Fruit fly (Drosophila melanogaster) whole organism, prepupa: ENCODE data around the gene CG5214.

Source experiments
- Blimp-1 ChIP-seq: fragments of 200-800 bp; sonication (Bioruptor generic); optimal IDR thresholded peaks from 3 replicates; lab custom pipeline; 2017; ENCODE audit warnings: missing biosample characterization, missing genetic modification characterization, mild to moderate bottlenecking, moderate library complexity, missing genetic modification reagents
- CG10631 ChIP-seq: fragments of 200-800 bp; sonication (Bioruptor generic); optimal IDR thresholded peaks from 2 replicates; lab custom pipeline; 2016; ENCODE audit warnings: missing biosample characterization, missing genetic modification characterization
- CG11294 ChIP-seq: fragments of 200-800 bp; sonication (Bioruptor generic); IDR thresholded peaks from 2 replicates; pipeline ENCODE4 v1.3.6; 2022; ENCODE audit warnings: missing biosample characterization, missing genetic modification characterization
- CG11762 ChIP-seq: fragments of 200-800 bp; sonication (Bioruptor generic); optimal IDR thresholded peaks from 3 replicates; lab custom pipeline; 2016; ENCODE audit warnings: missing biosample characterization, missing genetic modification characterization; ENCODE audit not compliant: insufficient read depth
- CG11902 ChIP-seq: fragments of 200-800 bp; sonication (Bioruptor generic); optimal IDR thresholded peaks from 3 replicates; lab custom pipeline; 2016; ENCODE audit warnings: missing biosample characterization, missing genetic modification characterization
- CG1621 ChIP-seq: fragments of 200-800 bp; sonication (Bioruptor generic); optimal IDR thresholded peaks from 3 replicates; lab custom pipeline; 2018; ENCODE audit warnings: missing biosample characterization, mild to moderate bottlenecking, missing genetic modification characterization
- CG3032 ChIP-seq: fragments of 200-800 bp; optimal IDR thresholded peaks from 2 replicates; lab custom pipeline; 2019; ENCODE audit warnings: missing biosample characterization, mild to moderate bottlenecking, missing genetic modification characterization, moderate library complexity
- CG32006 ChIP-seq: fragments of 200-800 bp; sonication (Bioruptor generic); optimal IDR thresholded peaks from 3 replicates; lab custom pipeline; 2017; ENCODE audit warnings: missing biosample characterization, mild to moderate bottlenecking, missing genetic modification characterization
- CG34406 ChIP-seq: fragments of 200-800 bp; sonication (Bioruptor generic); optimal IDR thresholded peaks from 3 replicates; lab custom pipeline; 2016; ENCODE audit warnings: missing biosample characterization, missing genetic modification characterization
- CG3919 ChIP-seq: fragments of 200-800 bp; sonication (Bioruptor generic); optimal IDR thresholded peaks from 3 replicates; lab custom pipeline; 2016; ENCODE audit warnings: missing biosample characterization, missing genetic modification characterization
- CG4318 ChIP-seq: fragments of 200-800 bp; sonication (Bioruptor generic); optimal IDR thresholded peaks from 3 replicates; lab custom pipeline; 2017; ENCODE audit warnings: missing biosample characterization, mild to moderate bottlenecking, missing genetic modification characterization
- CG6163 ChIP-seq: fragments of 200-800 bp; sonication (Bioruptor generic); IDR thresholded peaks from 3 replicates; pipeline ENCODE4 v1.3.6; 2022; ENCODE audit warnings: missing biosample characterization, missing genetic modification characterization
- CG6276 ChIP-seq: fragments of 200-800 bp; sonication (Bioruptor generic); optimal IDR thresholded peaks from 2 replicates; lab custom pipeline; 2017; ENCODE audit warnings: missing biosample characterization, mild to moderate bottlenecking, missing genetic modification characterization
- CG6792 ChIP-seq: fragments of 200-800 bp; sonication (Bioruptor generic); optimal IDR thresholded peaks from 3 replicates; lab custom pipeline; 2016; ENCODE audit warnings: missing biosample characterization, missing genetic modification characterization
- CG6854 ChIP-seq: fragments of 200-800 bp; sonication (Bioruptor generic); optimal IDR thresholded peaks from 2 replicates; lab custom pipeline; 2017; ENCODE audit warnings: missing biosample characterization, mild to moderate bottlenecking, missing genetic modification characterization
- CG7368 ChIP-seq: fragments of 200-800 bp; sonication (Bioruptor generic); optimal IDR thresholded peaks from 3 replicates; lab custom pipeline; 2016; ENCODE audit warnings: missing biosample characterization, missing genetic modification characterization
- CG8319 ChIP-seq: fragments of 200-800 bp; sonication (Bioruptor generic); optimal IDR thresholded peaks from 3 replicates; lab custom pipeline; 2016; ENCODE audit warnings: missing biosample characterization, missing genetic modification characterization
- CG9139 ChIP-seq: fragments of 200-800 bp; sonication (Bioruptor generic); optimal IDR thresholded peaks from 3 replicates; lab custom pipeline; 2017; ENCODE audit warnings: missing biosample characterization, mild to moderate bottlenecking, missing genetic modification characterization
- Eip75B ChIP-seq: fragments of 200-800 bp; sonication (Bioruptor generic); optimal IDR thresholded peaks from 3 replicates; lab custom pipeline; 2016; ENCODE audit warnings: missing biosample characterization, missing genetic modification characterization
- Eip78C ChIP-seq: fragments of 200-800 bp; sonication (Bioruptor generic); peaks from one replicate; lab custom pipeline; 2016; ENCODE audit warnings: missing biosample characterization, missing genetic modification characterization
- Ets21C ChIP-seq: fragments of 200-800 bp; sonication (Bioruptor generic); optimal IDR thresholded peaks from 3 replicates; lab custom pipeline; 2016; ENCODE audit warnings: missing biosample characterization, missing genetic modification characterization
- Ets96B ChIP-seq: fragments of 200-800 bp; optimal IDR thresholded peaks from 2 replicates; lab custom pipeline; 2019; ENCODE audit warnings: missing biosample characterization, mild to moderate bottlenecking, missing genetic modification characterization, moderate library complexity
- Gug ChIP-seq: fragments of 200-800 bp; sonication (Bioruptor generic); IDR thresholded peaks from 2 replicates; pipeline ENCODE4 v1.3.6; 2022; ENCODE audit warnings: missing biosample characterization, missing genetic modification characterization
- Hr38 ChIP-seq: sonication (Bioruptor generic); optimal IDR thresholded peaks from 2 replicates; lab custom pipeline; 2016; ENCODE audit warnings: missing biosample characterization, missing genetic modification characterization
- Hr39 ChIP-seq: fragments of 200-800 bp; sonication (Bioruptor generic); optimal IDR thresholded peaks from 2 replicates; lab custom pipeline; 2016; ENCODE audit warnings: missing biosample characterization, missing genetic modification characterization
- Hr4 ChIP-seq: fragments of 200-800 bp; sonication (Bioruptor generic); optimal IDR thresholded peaks from 3 replicates; lab custom pipeline; 2016; ENCODE audit warnings: missing biosample characterization, missing genetic modification characterization
- Lpt ChIP-seq: fragments of 200-800 bp; sonication (Bioruptor generic); optimal IDR thresholded peaks from 3 replicates; lab custom pipeline; 2016; ENCODE audit warnings: missing biosample characterization, missing genetic modification characterization
- Met ChIP-seq: fragments of 200-800 bp; sonication (Bioruptor generic); optimal IDR thresholded peaks from 3 replicates; lab custom pipeline; 2016; ENCODE audit warnings: missing biosample characterization, missing genetic modification characterization
- OdsH ChIP-seq: fragments of 200-800 bp; sonication (Bioruptor generic); optimal IDR thresholded peaks from 3 replicates; lab custom pipeline; 2016; ENCODE audit warnings: missing biosample characterization, missing genetic modification characterization
- Smox ChIP-seq: fragments of 200-800 bp; sonication (Bioruptor generic); optimal IDR thresholded peaks from 3 replicates; lab custom pipeline; 2016; ENCODE audit warnings: missing biosample characterization, missing genetic modification characterization
- Sox14 ChIP-seq: fragments of 200-800 bp; sonication (Bioruptor generic); optimal IDR thresholded peaks from 3 replicates; lab custom pipeline; 2016; ENCODE audit warnings: missing biosample characterization, missing genetic modification characterization
- Sox15 ChIP-seq: fragments of 200-800 bp; sonication (Bioruptor generic); optimal IDR thresholded peaks from 3 replicates; lab custom pipeline; 2016; ENCODE audit warnings: missing biosample characterization, missing genetic modification characterization
- achi ChIP-seq: fragments of 200-800 bp; sonication (Bioruptor generic); optimal IDR thresholded peaks from 3 replicates; lab custom pipeline; 2016; ENCODE audit warnings: missing biosample characterization, missing genetic modification characterization
- acj6 ChIP-seq: fragments of 200-800 bp; sonication (Bioruptor generic); optimal IDR thresholded peaks from 3 replicates; lab custom pipeline; 2016; ENCODE audit warnings: missing biosample characterization, missing genetic modification characterization
- cyc ChIP-seq: fragments of 200-800 bp; sonication (Bioruptor generic); optimal IDR thresholded peaks from 3 replicates; lab custom pipeline; 2016; ENCODE audit warnings: missing biosample characterization, missing genetic modification characterization
- dac ChIP-seq: fragments of 200-800 bp; sonication (Bioruptor generic); optimal IDR thresholded peaks from 2 replicates; lab custom pipeline; 2017; ENCODE audit warnings: missing biosample characterization, mild to moderate bottlenecking, missing genetic modification characterization
- dsx ChIP-seq: fragments of 200-800 bp; optimal IDR thresholded peaks from 3 replicates; lab custom pipeline; 2019; ENCODE audit warnings: missing biosample characterization, mild to moderate bottlenecking, missing genetic modification characterization, moderate library complexity; ENCODE audit not compliant: poor library complexity, severe bottlenecking
- eg ChIP-seq: fragments of 200-800 bp; sonication (Bioruptor generic); IDR thresholded peaks from 3 replicates; pipeline ENCODE4 v1.3.6; 2022; ENCODE audit warnings: missing biosample characterization, missing genetic modification characterization
- esn ChIP-seq: fragments of 200-800 bp; sonication (Bioruptor generic); optimal IDR thresholded peaks from 2 replicates; lab custom pipeline; 2016; ENCODE audit warnings: missing biosample characterization, mild to moderate bottlenecking, missing genetic modification characterization, moderate library complexity
- fd59A ChIP-seq: fragments of 200-800 bp; sonication (Bioruptor generic); optimal IDR thresholded peaks from 2 replicates; lab custom pipeline; 2017; ENCODE audit warnings: missing biosample characterization, mild to moderate bottlenecking, missing genetic modification characterization, missing genetic modification reagents
- lz ChIP-seq: fragments of 200-800 bp; sonication (Bioruptor generic); optimal IDR thresholded peaks from 3 replicates; lab custom pipeline; 2016; ENCODE audit warnings: missing biosample characterization, missing genetic modification characterization
- net ChIP-seq: fragments of 200-800 bp; sonication (Bioruptor generic); optimal IDR thresholded peaks from 3 replicates; lab custom pipeline; 2016; ENCODE audit warnings: missing biosample characterization, missing genetic modification characterization
- pdm3 ChIP-seq: fragments of 200-800 bp; sonication (Bioruptor generic); optimal IDR thresholded peaks from 3 replicates; lab custom pipeline; 2016; ENCODE audit warnings: missing biosample characterization, missing genetic modification characterization
- salr ChIP-seq, 2 experiments: fragments of 200-800 bp; sonication (Bioruptor generic); optimal IDR thresholded peaks; 3 replicates each; lab custom pipeline; 2016 to 2018; ENCODE audit warnings: missing biosample characterization in 2 of 2, missing genetic modification characterization in 2 of 2, mild to moderate bottlenecking in 1 of 2
- spab ChIP-seq: fragments of 200-800 bp; sonication (Bioruptor generic); optimal IDR thresholded peaks from 2 replicates; lab custom pipeline; 2017; ENCODE audit warnings: missing biosample characterization, mild to moderate bottlenecking, missing genetic modification characterization, missing genetic modification reagents
- svp ChIP-seq: fragments of 200-800 bp; sonication (Bioruptor generic); peaks from one replicate; lab custom pipeline; 2016; ENCODE audit warnings: missing biosample characterization, missing genetic modification characterization
- topi ChIP-seq: fragments of 200-800 bp; sonication (Bioruptor generic); optimal IDR thresholded peaks from 3 replicates; lab custom pipeline; 2016; ENCODE audit warnings: missing biosample characterization, missing genetic modification characterization
- vri ChIP-seq: fragments of 200-800 bp; sonication (Bioruptor generic); optimal IDR thresholded peaks from 3 replicates; lab custom pipeline; 2016; ENCODE audit warnings: missing biosample characterization, mild to moderate bottlenecking, missing genetic modification characterization

CG5214 gene

dm6 chr3R:11214449-11214950 is 29.6 kb upstream of the CG5214 start, which contains the start of gene ZnT86D (continued):
- TF ChIP-seq Ets96B (tag; lab: Kevin White, UChicago) (peak; percentile 62), Lpt (no peak), dsx (GFP tag; lab: Kevin White, UChicago) (peak; percentile 56), CG9139 (GFP tag; lab: Kevin White, UChicago) (no peak), CG6163 (GFP tag; lab: Robert Waterston, UW) (0 out of 3 replicates have a peak, but pooled peaks have one; percentile 29), Smox (GFP tag; lab: Kevin White, UChicago) (peak; percentile 65), CG7368 (GFP tag; lab: Kevin White, UChicago) (no peak), net (GFP tag; lab: Kevin White, UChicago) (peak; percentile 44), CG8319 (GFP tag; lab: Kevin White, UChicago) (no peak), CG10631 (GFP tag; lab: Kevin White, UChicago) (peak; percentile 76), CG6854 (GFP tag; lab: Kevin White, UChicago) (peak; percentile 51), OdsH (GFP tag; lab: Kevin White, UChicago) (peak; percentile 71), svp (GFP tag; lab: Kevin White, UChicago) (no peak), CG34406 (peak; percentile 50), Eip75B (peak; percentile 70), CG11762 (GFP tag; lab: Kevin White, UChicago) (peak; percentile 34), Sox15 (peak; percentile 25), acj6 (GFP tag; lab: Kevin White, UChicago) (peak; percentile 61), Sox14 (peak; percentile 82), CG1621 (tag; lab: Kevin White, UChicago) (peak; percentile 45), CG4318 (GFP tag; lab: Kevin White, UChicago) (no peak), Blimp-1 (GFP tag; lab: Kevin White, UChicago) (peak; percentile 35)

- peak; percentile 56 for TF ChIP-seq CG32006
- TF ChIP-seq CG3032 = peak; percentile 72
- TF ChIP-seq CG11294 (GFP tag; lab: Robert Waterston, UW) = 0 out of 2 replicates have a peak, but pooled peaks have one; percentile 36
- TF ChIP-seq Ets96B (tag; lab: Kevin White, UChicago) = peak; percentile 41
- TF ChIP-seq spab = peak; percentile 57
- peak; percentile 84 for TF ChIP-seq acj6 (GFP tag; lab: Kevin White, UChicago)
- peak; percentile 97 for TF ChIP-seq CG6854 (GFP tag; lab: Kevin White, UChicago)
- TF ChIP-seq topi (GFP tag; lab: Kevin White, UChicago) = peak; percentile 86
- TF ChIP-seq Blimp-1 (GFP tag; lab: Kevin White, UChicago) = peak; percentile 67
- TF ChIP-seq Eip78C (GFP tag; lab: Kevin White, UChicago) = peak; percentile 96
- peak; percentile 92 for TF ChIP-seq CG3919 (GFP tag; lab: Kevin White, UChicago)
- peak in 1 of 2 experiments; percentile 84 for TF ChIP-seq salr (GFP tag; optimal IDR thresholded peaks at IDR 0.05; lab: Kevin White, UChicago)
- TF ChIP-seq esn (GFP tag; lab: Kevin White, UChicago) = peak; percentile 90
- peak; percentile 87 for TF ChIP-seq vri
- no peak for TF ChIP-seq Gug (GFP tag; lab: Robert Waterston, UW)
- no peak for TF ChIP-seq Hr4 (GFP tag; lab: Kevin White, UChicago)
- peak; percentile 87 for TF ChIP-seq achi
- no peak for TF ChIP-seq CG6276 (GFP tag; lab: Kevin White, UChicago)
- peak; percentile 77 for TF ChIP-seq CG6792 (GFP tag; lab: Kevin White, UChicago)
- TF ChIP-seq Ets21C (GFP tag; lab: Kevin White, UChicago) = peak; percentile 64
- no peak for TF ChIP-seq svp (GFP tag; lab: Kevin White, UChicago)
- peak; percentile 47 for TF ChIP-seq Sox15
- TF ChIP-seq Hr38 = no peak
- TF ChIP-seq fd59A (GFP tag; lab: Kevin White, UChicago) = peak; percentile 57
- TF ChIP-seq eg (GFP tag; lab: Robert Waterston, UW) = peak; percentile 82
- peak; percentile 91 for TF ChIP-seq lz (GFP tag; lab: Kevin White, UChicago)
- peak; percentile 84 for TF ChIP-seq Hr39
- TF ChIP-seq pdm3 = peak; percentile 82
- peak; percentile 89 for TF ChIP-seq Met (GFP tag; lab: Kevin White, UChicago)
- peak; percentile 85 for TF ChIP-seq OdsH (GFP tag; lab: Kevin White, UChicago)
- peak; percentile 88 for TF ChIP-seq cyc (GFP tag; lab: Kevin White, UChicago)
- TF ChIP-seq CG11902 (GFP tag; lab: Kevin White, UChicago) = peak; percentile 53
- peak; percentile 31 for TF ChIP-seq dsx (GFP tag; lab: Kevin White, UChicago)
- peak; percentile 88 for TF ChIP-seq CG7368 (GFP tag; lab: Kevin White, UChicago)
- TF ChIP-seq Eip75B = peak; percentile 85
- peak; percentile 64 for TF ChIP-seq dac
Observed at dm6 chr3R:11216156-11216630, 27.9 kb upstream of the CG5214 start, which contains the start of the genes RpS25 and CG4820. TSS of gene RpS25 (minus strand) at chr3R:11216287. TSS of gene CG4820 (plus strand) at chr3R:11216535.
